Worm (Caenorhabditis elegans): ENCODE data around the gene T24H7.8.

The T24H7.8 gene

ce11 chrII:6248029-6248428, 6.2 kb downstream of the T24H7.8 start:
- TF ChIP-seq klf-2 (GFP tag; conservative IDR thresholded peaks at IDR 0.05) (no peak), T22C8.4 (GFP tag; IDR thresholded peaks at IDR 0.05) (no peak), ztf-29 (GFP tag; IDR thresholded peaks at IDR 0.05) (no peak), ztf-23 (GFP tag; IDR thresholded peaks at IDR 0.05) (no peak), tab-1 (GFP tag; IDR thresholded peaks at IDR 0.05) (no peak), cog-1 (tag; optimal IDR thresholded peaks at IDR 0.05) (no peak), med-1 (GFP tag; optimal IDR thresholded peaks at IDR 0.05; ENCODE audit: insufficient read depth) (no peak), ref-1 (GFP tag; conservative IDR thresholded peaks at IDR 0.05) (no peak), flt-1 (GFP tag; IDR thresholded peaks at IDR 0.05) (no peak)

DNA sequence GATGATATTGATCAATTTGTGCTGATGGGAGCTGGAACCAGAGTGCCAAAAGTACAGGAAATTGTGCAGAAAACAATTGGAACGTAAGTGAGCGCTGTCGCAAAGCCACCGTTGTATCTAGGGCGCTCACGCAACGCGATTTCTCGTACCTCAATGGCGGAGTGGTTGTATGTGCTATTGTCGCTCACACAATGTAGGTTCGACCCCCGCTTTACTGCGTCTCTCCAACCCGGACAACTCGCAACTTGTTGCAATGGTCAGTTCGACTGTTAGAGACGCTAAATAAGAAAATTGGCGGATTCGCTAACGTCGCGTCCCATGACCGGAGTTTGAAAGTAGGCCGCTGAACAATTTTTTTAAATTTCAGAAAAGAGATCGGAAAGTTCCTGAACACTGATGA, 6.6 kb downstream of the T24H7.8 start:
- TF ChIP-seq tab-1 (GFP tag; IDR thresholded peaks at IDR 0.05) (peak; percentile 91), cog-1 (tag; optimal IDR thresholded peaks at IDR 0.05) (peak; percentile 43), flt-1 (GFP tag; IDR thresholded peaks at IDR 0.05) (peak; percentile 92), ztf-23 (GFP tag; IDR thresholded peaks at IDR 0.05) (peak; percentile 90), med-1 (GFP tag; optimal IDR thresholded peaks at IDR 0.05; ENCODE audit: insufficient read depth) (peak; percentile 20), ref-1 (GFP tag; conservative IDR thresholded peaks at IDR 0.05) (peak; percentile 83), ztf-29 (GFP tag; IDR thresholded peaks at IDR 0.05) (peak; percentile 66), T22C8.4 (GFP tag; IDR thresholded peaks at IDR 0.05) (no peak; the same call in 1 of the 2 replicates), klf-2 (GFP tag; conservative IDR thresholded peaks at IDR 0.05) (peak; percentile 71)

- TF ChIP-seq ztf-29 (GFP tag; IDR thresholded peaks at IDR 0.05): no peak
- 0 out of 2 replicates have a peak, but pooled peaks have one; percentile 51 for TF ChIP-seq flt-1 (GFP tag; IDR thresholded peaks at IDR 0.05)
Observed at ce11 chrII:6250782-6251461, 9.1 kb downstream of the T24H7.8 start, which contains the start of gene phb-2. Gene phb-2 (plus strand): TSS chrII:6251411.

DNA sequence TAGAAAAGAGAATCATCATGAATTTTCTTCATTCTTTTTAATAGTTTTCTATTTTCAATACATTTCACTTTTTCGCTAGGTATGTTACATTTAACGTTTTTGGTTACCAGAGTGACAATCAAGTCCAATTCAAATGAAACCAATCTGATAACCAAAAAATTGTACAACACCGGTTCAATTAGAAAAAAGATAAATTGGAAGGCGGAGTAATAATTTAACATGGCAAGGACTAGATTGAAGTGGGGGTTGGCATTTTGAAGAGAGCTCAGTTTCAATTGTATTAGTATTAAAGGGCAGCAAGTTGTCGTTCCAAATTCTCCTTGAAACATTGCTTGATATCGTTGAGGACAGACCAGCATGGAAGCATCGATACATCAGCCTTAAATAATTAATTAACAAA, 10.8 kb downstream of the T24H7.8 start:
- TF ChIP-seq ztf-29 (GFP tag; IDR thresholded peaks at IDR 0.05): no peak
- TF ChIP-seq med-1 (GFP tag; optimal IDR thresholded peaks at IDR 0.05; ENCODE audit: insufficient read depth): no peak
- TF ChIP-seq flt-1 (GFP tag; IDR thresholded peaks at IDR 0.05): no peak
- no peak for TF ChIP-seq ref-1 (GFP tag; conservative IDR thresholded peaks at IDR 0.05)
- no peak for TF ChIP-seq klf-2 (GFP tag; conservative IDR thresholded peaks at IDR 0.05)
- TF ChIP-seq tab-1 (GFP tag; IDR thresholded peaks at IDR 0.05): no peak
- no peak for TF ChIP-seq cog-1 (tag; optimal IDR thresholded peaks at IDR 0.05)
- no peak for TF ChIP-seq T22C8.4 (GFP tag; IDR thresholded peaks at IDR 0.05)

DNA sequence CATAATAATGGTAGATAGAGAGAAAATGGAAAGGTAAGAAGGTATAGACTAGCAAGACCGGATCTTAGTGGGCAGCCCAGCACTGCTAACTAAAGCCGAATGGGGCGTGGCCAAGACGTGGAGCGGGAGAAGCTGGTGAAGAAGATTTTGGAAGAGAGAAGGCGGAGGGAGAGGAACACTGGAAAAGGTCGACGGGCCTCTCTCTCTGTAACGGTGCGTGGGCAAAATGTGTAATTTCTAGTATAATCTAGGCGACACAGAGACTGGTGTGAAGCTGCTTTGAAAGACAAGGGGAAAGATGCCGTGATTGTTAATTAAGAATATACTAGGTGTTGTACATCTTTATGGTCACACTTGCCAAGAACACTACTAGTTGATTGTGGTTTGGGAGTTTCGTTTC, 14.2 kb downstream of the T24H7.8 start, which contains the start of gene F13H8.5:
Gene F13H8.5 (minus strand): TSS at position 101 of the 400 bp plus-strand sequence.
- no peak for TF ChIP-seq klf-2 (GFP tag; conservative IDR thresholded peaks at IDR 0.05)
- TF ChIP-seq med-1 (GFP tag; optimal IDR thresholded peaks at IDR 0.05; ENCODE audit: insufficient read depth): no peak
- TF ChIP-seq ref-1 (GFP tag; conservative IDR thresholded peaks at IDR 0.05): no peak
- TF ChIP-seq T22C8.4 (GFP tag; IDR thresholded peaks at IDR 0.05): no peak
- TF ChIP-seq cog-1 (tag; optimal IDR thresholded peaks at IDR 0.05): no peak
- TF ChIP-seq tab-1 (GFP tag; IDR thresholded peaks at IDR 0.05): no peak
- no peak for TF ChIP-seq ztf-29 (GFP tag; IDR thresholded peaks at IDR 0.05)
- TF ChIP-seq flt-1 (GFP tag; IDR thresholded peaks at IDR 0.05): no peak

ce11 chrII:6257220-6257877, 15.5 kb downstream of the T24H7.8 start:
- TF ChIP-seq T22C8.4 (GFP tag; IDR thresholded peaks at IDR 0.05) (no peak), cog-1 (tag; optimal IDR thresholded peaks at IDR 0.05) (no peak), tab-1 (GFP tag; IDR thresholded peaks at IDR 0.05) (no peak), flt-1 (GFP tag; IDR thresholded peaks at IDR 0.05) (no peak), ref-1 (GFP tag; conservative IDR thresholded peaks at IDR 0.05) (no peak), ztf-29 (GFP tag; IDR thresholded peaks at IDR 0.05) (no peak), klf-2 (GFP tag; conservative IDR thresholded peaks at IDR 0.05) (no peak), ztf-23 (GFP tag; IDR thresholded peaks at IDR 0.05) (no peak), med-1 (GFP tag; optimal IDR thresholded peaks at IDR 0.05; ENCODE audit: insufficient read depth) (no peak)

- no peak for TF ChIP-seq ref-1 (GFP tag; conservative IDR thresholded peaks at IDR 0.05)
- TF ChIP-seq T22C8.4 (GFP tag; IDR thresholded peaks at IDR 0.05): no peak
- no peak for TF ChIP-seq ztf-23 (GFP tag; IDR thresholded peaks at IDR 0.05)
- no peak for TF ChIP-seq ztf-29 (GFP tag; IDR thresholded peaks at IDR 0.05)
- TF ChIP-seq med-1 (GFP tag; optimal IDR thresholded peaks at IDR 0.05; ENCODE audit: insufficient read depth): no peak
- no peak for TF ChIP-seq cog-1 (tag; optimal IDR thresholded peaks at IDR 0.05)
- no peak for TF ChIP-seq flt-1 (GFP tag; IDR thresholded peaks at IDR 0.05)
- TF ChIP-seq klf-2 (GFP tag; conservative IDR thresholded peaks at IDR 0.05): no peak
- TF ChIP-seq tab-1 (GFP tag; IDR thresholded peaks at IDR 0.05): no peak
Observed at ce11 chrII:6259867-6260266, 18.0 kb downstream of the T24H7.8 start, which contains the start of gene F13H8.11. Gene F13H8.11 (minus strand): TSS chrII:6260021.

DNA sequence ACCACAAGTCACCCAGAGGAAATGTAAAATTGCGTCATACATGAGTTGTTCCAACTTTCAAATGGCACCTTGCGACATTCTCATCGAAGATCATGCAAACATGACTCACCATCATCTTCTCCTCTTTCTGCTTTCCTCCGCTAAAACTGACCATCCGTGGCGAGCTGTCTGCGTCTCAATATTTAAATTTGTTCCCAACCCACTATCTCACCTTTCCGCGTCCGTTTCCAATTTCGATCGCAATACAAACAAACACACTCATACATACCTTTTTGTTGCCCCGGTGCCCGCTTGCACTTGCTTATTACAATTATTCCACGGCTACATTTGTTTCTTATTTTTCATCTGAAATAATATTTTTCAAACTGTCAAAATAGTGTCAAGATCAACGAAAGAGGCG, 18.8 kb downstream of the T24H7.8 start, which contains the start of gene nmgp-1:
Gene nmgp-1 (plus strand): TSS at position 174 of the 400 bp plus-strand sequence.
- TF ChIP-seq ztf-23 (GFP tag; IDR thresholded peaks at IDR 0.05) (no peak), med-1 (GFP tag; optimal IDR thresholded peaks at IDR 0.05; ENCODE audit: insufficient read depth) (no peak), cog-1 (tag; optimal IDR thresholded peaks at IDR 0.05) (no peak), klf-2 (GFP tag; conservative IDR thresholded peaks at IDR 0.05) (no peak), T22C8.4 (GFP tag; IDR thresholded peaks at IDR 0.05) (no peak), ref-1 (GFP tag; conservative IDR thresholded peaks at IDR 0.05) (no peak), flt-1 (GFP tag; IDR thresholded peaks at IDR 0.05) (no peak), ztf-29 (GFP tag; IDR thresholded peaks at IDR 0.05) (no peak), tab-1 (GFP tag; IDR thresholded peaks at IDR 0.05) (no peak)

DNA sequence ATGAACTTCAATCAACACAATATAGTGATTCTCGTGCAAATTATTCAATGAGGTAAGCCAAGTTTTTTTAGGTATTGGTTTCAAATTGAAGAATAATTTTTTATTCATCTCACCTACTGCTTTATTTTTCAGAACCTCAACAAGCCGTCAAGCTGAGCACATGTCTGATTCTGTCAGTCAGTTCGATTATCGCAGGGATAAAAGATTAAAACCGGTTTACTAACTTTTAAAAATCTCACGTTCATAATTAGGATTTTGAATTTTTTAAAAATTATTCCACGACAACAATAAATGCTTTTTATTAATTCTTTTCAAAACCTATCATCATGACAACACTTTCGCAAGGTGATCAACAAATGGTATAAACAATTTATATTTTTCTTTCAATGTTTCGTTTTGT, 20.4 kb downstream of the T24H7.8 start, which contains the start of gene F13H8.12:
Gene F13H8.12 (plus strand): TSS at position 301 of the 400 bp plus-strand sequence.
- TF ChIP-seq flt-1 (GFP tag; IDR thresholded peaks at IDR 0.05): no peak
- TF ChIP-seq klf-2 (GFP tag; conservative IDR thresholded peaks at IDR 0.05): no peak
- no peak for TF ChIP-seq med-1 (GFP tag; optimal IDR thresholded peaks at IDR 0.05; ENCODE audit: insufficient read depth)
- TF ChIP-seq ztf-29 (GFP tag; IDR thresholded peaks at IDR 0.05): no peak
- TF ChIP-seq T22C8.4 (GFP tag; IDR thresholded peaks at IDR 0.05): no peak
- TF ChIP-seq cog-1 (tag; optimal IDR thresholded peaks at IDR 0.05): no peak
- no peak for TF ChIP-seq ztf-23 (GFP tag; IDR thresholded peaks at IDR 0.05)
- TF ChIP-seq tab-1 (GFP tag; IDR thresholded peaks at IDR 0.05): no peak
- TF ChIP-seq ref-1 (GFP tag; conservative IDR thresholded peaks at IDR 0.05): no peak

All from whole organism, midembryonic.